Worm (Caenorhabditis elegans) whole organism, mixed stage, embryonic: Measurements from ENCODE around the gene dhgd-1.

Experiments
- M03D4.4 ChIP-seq: sonication (generic microtip); optimal IDR thresholded peaks from 2 replicates; lab custom pipeline; 2017; ENCODE audit warnings: mild to moderate bottlenecking, missing genetic modification characterization, missing compliant biosample characterization
- bed-3 ChIP-seq: fragments of 200-800 bp; sonication (Bioruptor generic); optimal IDR thresholded peaks from 3 replicates; lab custom pipeline; 2018; ENCODE audit warnings: mild to moderate bottlenecking, missing genetic modification characterization, moderate library complexity, missing compliant biosample characterization
- blmp-1 ChIP-seq: fragments of 150-350 bp; optimal IDR thresholded peaks from 2 replicates; lab custom pipeline; 2014; ENCODE audit warnings: missing biosample characterization, missing genetic modification characterization
- ceh-39 ChIP-seq: fragments of 150-350 bp; optimal IDR thresholded peaks from 2 replicates; lab custom pipeline; 2014; ENCODE audit warnings: missing biosample characterization, missing genetic modification characterization
- ceh-43 ChIP-seq: fragments of 200-800 bp; sonication (Bioruptor generic); optimal IDR thresholded peaks from 2 replicates; lab custom pipeline; 2018; ENCODE audit warnings: mild to moderate bottlenecking, missing genetic modification characterization, moderate library complexity, missing compliant biosample characterization
- ceh-83 ChIP-seq: fragments of 200-800 bp; sonication (Bioruptor generic); optimal IDR thresholded peaks from 2 replicates; lab custom pipeline; 2018; ENCODE audit warnings: mild to moderate bottlenecking, missing genetic modification characterization, missing compliant biosample characterization
- ces-1 ChIP-seq: fragments of 150-350 bp; optimal IDR thresholded peaks from 2 replicates; lab custom pipeline; 2014; ENCODE audit warnings: missing biosample characterization, missing genetic modification reagents, missing genetic modification characterization
- cnd-1 ChIP-seq: fragments of 200-800 bp; sonication (Bioruptor generic); optimal IDR thresholded peaks from 2 replicates; lab custom pipeline; 2018; ENCODE audit warnings: mild to moderate bottlenecking, missing genetic modification characterization, missing compliant biosample characterization
- drap-1 ChIP-seq: fragments of 200-800 bp; sonication (Bioruptor generic); optimal IDR thresholded peaks from 3 replicates; lab custom pipeline; 2018; ENCODE audit warnings: mild to moderate bottlenecking, missing genetic modification characterization, missing compliant biosample characterization
- elt-1 ChIP-seq: sonication (generic microtip); optimal IDR thresholded peaks from 2 replicates; lab custom pipeline; 2017; ENCODE audit warnings: missing genetic modification characterization, mild to moderate bottlenecking, missing compliant biosample characterization, antibody characterized with exemption, moderate library complexity, borderline replicate concordance; ENCODE audit not compliant: insufficient read depth
- elt-3 ChIP-seq: fragments of 150-350 bp; optimal IDR thresholded peaks from 2 replicates; lab custom pipeline; 2014; ENCODE audit warnings: missing biosample characterization, missing genetic modification characterization
- flh-1 ChIP-seq: fragments of 200-800 bp; sonication (Bioruptor generic); optimal IDR thresholded peaks from 2 replicates; lab custom pipeline; 2018; ENCODE audit warnings: mild to moderate bottlenecking, missing genetic modification characterization, moderate library complexity, missing compliant biosample characterization
- ham-2 ChIP-seq: fragments of 200-800 bp; sonication (Bioruptor generic); optimal IDR thresholded peaks from 2 replicates; lab custom pipeline; 2018; ENCODE audit warnings: mild to moderate bottlenecking, missing genetic modification characterization, missing compliant biosample characterization
- hlh-1 ChIP-seq: fragments of 150-350 bp; optimal IDR thresholded peaks from 2 replicates; lab custom pipeline; 2014; ENCODE audit warnings: missing biosample characterization, missing genetic modification reagents, missing genetic modification characterization
- lin-13 ChIP-seq: fragments of 150-350 bp; optimal IDR thresholded peaks from 2 replicates; lab custom pipeline; 2014; ENCODE audit warnings: missing biosample characterization, missing genetic modification characterization
- lin-32 ChIP-seq: fragments of 200-800 bp; sonication (Bioruptor generic); optimal IDR thresholded peaks from 2 replicates; lab custom pipeline; 2018; ENCODE audit warnings: mild to moderate bottlenecking, missing genetic modification characterization, missing compliant biosample characterization
- lsy-2 ChIP-seq: fragments of 150-350 bp; optimal IDR thresholded peaks from 2 replicates; lab custom pipeline; 2014; ENCODE audit warnings: missing biosample characterization, missing genetic modification characterization
- mab-5 ChIP-seq: fragments of 150-350 bp; optimal IDR thresholded peaks from 2 replicates; lab custom pipeline; 2014; ENCODE audit warnings: missing biosample characterization, missing genetic modification characterization
- mep-1 ChIP-seq: fragments of 150-350 bp; optimal IDR thresholded peaks from 2 replicates; lab custom pipeline; 2017; ENCODE audit warnings: missing biosample characterization, missing genetic modification reagents, missing genetic modification characterization, inconsistent platforms
- mls-2 ChIP-seq: sonication (generic microtip); optimal IDR thresholded peaks from 2 replicates; lab custom pipeline; 2016; ENCODE audit warnings: mild to moderate bottlenecking, missing genetic modification characterization, moderate library complexity, missing compliant biosample characterization
- nhr-12 ChIP-seq: fragments of 150-350 bp; optimal IDR thresholded peaks from 2 replicates; lab custom pipeline; 2014; ENCODE audit warnings: missing biosample characterization, missing genetic modification characterization
- nhr-2 ChIP-seq: fragments of 150-350 bp; optimal IDR thresholded peaks from 2 replicates; lab custom pipeline; 2014; ENCODE audit warnings: missing biosample characterization, missing genetic modification characterization
- nhr-237 ChIP-seq: fragments of 150-350 bp; optimal IDR thresholded peaks from 2 replicates; lab custom pipeline; 2014; ENCODE audit warnings: missing biosample characterization, missing genetic modification characterization
- nhr-28 ChIP-seq: fragments of 150-350 bp; optimal IDR thresholded peaks from 2 replicates; lab custom pipeline; 2014; ENCODE audit warnings: missing biosample characterization, missing genetic modification characterization
- nhr-76 ChIP-seq: sonication (generic microtip); optimal IDR thresholded peaks from 2 replicates; lab custom pipeline; 2017; ENCODE audit warnings: missing biosample characterization, missing genetic modification characterization
- pha-4 ChIP-seq: fragments of 150-350 bp; optimal IDR thresholded peaks from 2 replicates; lab custom pipeline; 2018; ENCODE audit warnings: missing biosample characterization, missing genetic modification reagents, missing genetic modification characterization
- sem-2 ChIP-seq: fragments of 200-800 bp; sonication (Bioruptor generic); optimal IDR thresholded peaks from 2 replicates; lab custom pipeline; 2018; ENCODE audit warnings: mild to moderate bottlenecking, missing genetic modification characterization, missing compliant biosample characterization
- snpc-4 ChIP-seq: fragments of 150-350 bp; optimal IDR thresholded peaks from 2 replicates; lab custom pipeline; 2014; ENCODE audit warnings: missing biosample characterization, missing genetic modification characterization
- sptf-1 ChIP-seq: sonication (generic microtip); optimal IDR thresholded peaks from 2 replicates; lab custom pipeline; 2017; ENCODE audit warnings: mild to moderate bottlenecking, missing genetic modification characterization, moderate library complexity, missing compliant biosample characterization
- tbx-8 ChIP-seq: fragments of 200-800 bp; sonication (Bioruptor generic); optimal IDR thresholded peaks from 2 replicates; lab custom pipeline; 2018; ENCODE audit warnings: mild to moderate bottlenecking, missing genetic modification characterization, moderate library complexity, missing compliant biosample characterization
- unc-120 ChIP-seq: sonication (generic microtip); optimal IDR thresholded peaks from 2 replicates; lab custom pipeline; 2017; ENCODE audit warnings: missing genetic modification characterization, missing compliant biosample characterization; ENCODE audit not compliant: poor library complexity, severe bottlenecking
- unc-39 ChIP-seq: fragments of 150-350 bp; optimal IDR thresholded peaks from 2 replicates; lab custom pipeline; 2014; ENCODE audit warnings: missing biosample characterization, missing genetic modification characterization
- unc-62 ChIP-seq: fragments of 150-350 bp; optimal IDR thresholded peaks from 2 replicates; lab custom pipeline; 2014; ENCODE audit warnings: missing biosample characterization, missing genetic modification reagents, missing genetic modification characterization
- zip-8 ChIP-seq: fragments of 150-350 bp; optimal IDR thresholded peaks from 2 replicates; lab custom pipeline; 2014; ENCODE audit warnings: missing biosample characterization, missing genetic modification characterization
- ztf-11 ChIP-seq: fragments of 150-350 bp; optimal IDR thresholded peaks from 2 replicates; lab custom pipeline; 2014; ENCODE audit warnings: missing biosample characterization, missing genetic modification characterization

The dhgd-1 gene

ce11 chrII:11545952-11546325, 5.9 kb downstream of the dhgd-1 start:
- TF ChIP-seq elt-1 (tag; lab: Kevin White, UChicago) (no peak), ceh-39 (tag; lab: Kevin White, UChicago) (no peak), tbx-8 (GFP tag; lab: Kevin White, UChicago) (no peak), M03D4.4 (tag; lab: Kevin White, UChicago) (no peak), cnd-1 (tag; lab: Kevin White, UChicago) (no peak), pha-4 (tag; lab: Kevin White, UChicago) (no peak), elt-3 (tag; lab: Kevin White, UChicago) (no peak), mep-1 (tag; lab: Kevin White, UChicago) (no peak), mls-2 (tag; lab: Kevin White, UChicago) (no peak), bed-3 (GFP tag; lab: Kevin White, UChicago) (no peak)

- TF ChIP-seq lin-13 (tag; lab: Kevin White, UChicago) (peak; percentile 93), ztf-11 (tag; lab: Kevin White, UChicago) (peak; percentile 12), blmp-1 (tag; lab: Kevin White, UChicago) (no peak), ceh-83 (no peak), mab-5 (tag; lab: Kevin White, UChicago) (no peak), unc-62 (GFP tag; lab: Kevin White, UChicago) (peak; percentile 53), elt-1 (tag; lab: Kevin White, UChicago) (no peak), ceh-39 (tag; lab: Kevin White, UChicago) (peak; percentile 82), elt-3 (tag; lab: Kevin White, UChicago) (peak; percentile 35), ces-1 (GFP tag; lab: Kevin White, UChicago) (peak; percentile 83), lsy-2 (tag; lab: Kevin White, UChicago) (peak; percentile 81), mls-2 (tag; lab: Kevin White, UChicago) (peak; percentile 85), flh-1 (GFP tag; lab: Kevin White, UChicago) (no peak), zip-8 (tag; lab: Kevin White, UChicago) (no peak), bed-3 (GFP tag; lab: Kevin White, UChicago) (no peak), unc-120 (peak; percentile 87), mep-1 (tag; lab: Kevin White, UChicago) (peak; percentile 95), pha-4 (tag; lab: Kevin White, UChicago) (peak; percentile 98), M03D4.4 (tag; lab: Kevin White, UChicago) (peak; percentile 74), ham-2 (GFP tag; lab: Kevin White, UChicago) (peak; percentile 36), unc-39 (tag; lab: Kevin White, UChicago) (no peak), cnd-1 (tag; lab: Kevin White, UChicago) (peak; percentile 70), nhr-237 (tag; lab: Kevin White, UChicago) (peak; percentile 61), snpc-4 (tag; lab: Kevin White, UChicago) (no peak), nhr-2 (tag; lab: Kevin White, UChicago) (peak; percentile 35), nhr-28 (tag; lab: Kevin White, UChicago) (peak; percentile 10), ceh-43 (no peak), drap-1 (peak; percentile 80), tbx-8 (GFP tag; lab: Kevin White, UChicago) (no peak), lin-32 (GFP tag; lab: Kevin White, UChicago) (no peak), sem-2 (GFP tag; lab: Kevin White, UChicago) (no peak), nhr-76 (tag; lab: Kevin White, UChicago) (no peak), hlh-1 (tag; lab: Kevin White, UChicago) (peak; percentile 44), sptf-1 (tag; lab: Kevin White, UChicago) (peak; percentile 93), nhr-12 (tag; lab: Kevin White, UChicago) (peak; percentile 43)
- TF ChIP-seq, all 35 proteins: peak for 21
Observed at ce11 chrII:11545299-11545951, 6.5 kb downstream of the dhgd-1 start, which contains the start of gene dnj-13. Gene dnj-13 (plus strand): TSS chrII:11545701.

ce11 chrII:11544714-11545113, 7.2 kb downstream of the dhgd-1 start, which contains the start of gene F54D5.9:
Gene F54D5.9 (minus strand): TSS chrII:11544828.
- TF ChIP-seq hlh-1 (tag; lab: Kevin White, UChicago) = no peak
- TF ChIP-seq sem-2 (GFP tag; lab: Kevin White, UChicago) = no peak
- TF ChIP-seq lin-13 (tag; lab: Kevin White, UChicago) = no peak
- no peak for TF ChIP-seq pha-4 (tag; lab: Kevin White, UChicago)
- TF ChIP-seq elt-1 (tag; lab: Kevin White, UChicago) = no peak
- no peak for TF ChIP-seq unc-39 (tag; lab: Kevin White, UChicago)
